Fruit fly (Drosophila melanogaster) whole organism, embryonic: ENCODE data around the gene CG8870.

Experiments
- Asciz ChIP-seq: fragments of 200-800 bp; sonication (Bioruptor generic); optimal IDR thresholded peaks from 2 replicates; lab custom pipeline; 2017; ENCODE audit warnings: missing biosample characterization, mild to moderate bottlenecking, missing genetic modification characterization, missing genetic modification reagents
- BEAF-32 ChIP-seq: fragments of 200-800 bp; sonication (Bioruptor generic); optimal IDR thresholded peaks from 3 replicates; lab custom pipeline; 2017; ENCODE audit warnings: missing biosample characterization, missing genetic modification characterization, mild to moderate bottlenecking, moderate library complexity, missing genetic modification reagents
- Bdp1 ChIP-seq: fragments of 200-800 bp; sonication (Bioruptor generic); optimal IDR thresholded peaks from 3 replicates; lab custom pipeline; 2016; ENCODE audit warnings: missing biosample characterization, missing genetic modification characterization
- CG10321 ChIP-seq: fragments of 200-800 bp; sonication (Bioruptor generic); IDR thresholded peaks from 2 replicates; pipeline ENCODE4 v1.3.6; 2022; ENCODE audit warnings: missing biosample characterization, missing genetic modification characterization
- CG11456 ChIP-seq: fragments of 200-800 bp; sonication (Bioruptor generic); IDR thresholded peaks from 3 replicates; pipeline ENCODE4 v1.3.6; 2022; ENCODE audit warnings: missing biosample characterization, missing genetic modification characterization
- CG11696 ChIP-seq: fragments of 200-800 bp; sonication (Bioruptor generic); IDR thresholded peaks from 2 replicates; pipeline ENCODE4 v1.3.6; 2022; ENCODE audit warnings: missing biosample characterization, missing genetic modification characterization
- CG12104 ChIP-seq: fragments of 200-800 bp; sonication (Bioruptor generic); optimal IDR thresholded peaks from 3 replicates; lab custom pipeline; 2016; ENCODE audit warnings: missing biosample characterization, missing genetic modification characterization
- CG12236 ChIP-seq: fragments of 200-800 bp; sonication (Bioruptor generic); optimal IDR thresholded peaks from 2 replicates; lab custom pipeline; 2016; ENCODE audit warnings: missing biosample characterization, missing genetic modification characterization
- CG12659 ChIP-seq: fragments of 200-800 bp; sonication (Bioruptor generic); optimal IDR thresholded peaks from 3 replicates; lab custom pipeline; 2017; ENCODE audit warnings: mild to moderate bottlenecking, missing biosample characterization, missing genetic modification reagents, missing genetic modification characterization
- CG13287 ChIP-seq: fragments of 200-800 bp; sonication (Bioruptor generic); IDR thresholded peaks from 2 replicates; pipeline ENCODE4 v1.3.6; 2022; ENCODE audit warnings: missing biosample characterization, missing genetic modification characterization; ENCODE audit not compliant: partially characterized antibody
- CG14710 ChIP-seq: fragments of 200-800 bp; sonication (Bioruptor generic); optimal IDR thresholded peaks from 3 replicates; lab custom pipeline; 2019; ENCODE audit warnings: missing biosample characterization, mild to moderate bottlenecking, missing genetic modification characterization, moderate library complexity
- CG15696 ChIP-seq: fragments of 200-800 bp; sonication (Bioruptor generic); optimal IDR thresholded peaks from 2 replicates; lab custom pipeline; 2019; ENCODE audit warnings: missing biosample characterization, mild to moderate bottlenecking, missing genetic modification characterization, moderate library complexity
- CG17385 ChIP-seq: fragments of 200-800 bp; sonication (Bioruptor generic); optimal IDR thresholded peaks from 3 replicates; lab custom pipeline; 2018; ENCODE audit warnings: missing biosample characterization, mild to moderate bottlenecking, missing genetic modification characterization
- CG34376 ChIP-seq: fragments of 200-800 bp; sonication (Bioruptor generic); optimal IDR thresholded peaks from 2 replicates; lab custom pipeline; 2018; ENCODE audit warnings: missing biosample characterization, mild to moderate bottlenecking, missing genetic modification characterization
- CG3995 ChIP-seq: fragments of 200-800 bp; sonication (Bioruptor generic); optimal IDR thresholded peaks from 3 replicates; lab custom pipeline; 2016; ENCODE audit warnings: missing biosample characterization, missing genetic modification characterization
- CG5180 ChIP-seq: fragments of 200-800 bp; sonication (Bioruptor generic); optimal IDR thresholded peaks from 3 replicates; lab custom pipeline; 2017; ENCODE audit warnings: missing biosample characterization, missing genetic modification characterization, mild to moderate bottlenecking, moderate library complexity, missing genetic modification reagents
- CG6683 ChIP-seq: fragments of 200-800 bp; sonication (Bioruptor generic); optimal IDR thresholded peaks from 2 replicates; lab custom pipeline; 2017; ENCODE audit warnings: missing biosample characterization, mild to moderate bottlenecking, missing genetic modification characterization, missing genetic modification reagents
- CG8388 ChIP-seq: fragments of 200-800 bp; sonication (Bioruptor generic); optimal IDR thresholded peaks from 2 replicates; lab custom pipeline; 2019; ENCODE audit warnings: missing biosample characterization, mild to moderate bottlenecking, missing genetic modification characterization, moderate library complexity
- CG9797 ChIP-seq: fragments of 200-800 bp; sonication (Bioruptor generic); optimal IDR thresholded peaks from 3 replicates; lab custom pipeline; 2018; ENCODE audit warnings: missing biosample characterization, mild to moderate bottlenecking, missing genetic modification characterization
- CHES-1-like ChIP-seq: fragments of 200-800 bp; sonication (Bioruptor generic); optimal IDR thresholded peaks from 2 replicates; lab custom pipeline; 2016; ENCODE audit warnings: missing biosample characterization, missing genetic modification characterization
- Camta ChIP-seq: fragments of 200-800 bp; sonication (Bioruptor generic); optimal IDR thresholded peaks from 2 replicates; lab custom pipeline; 2016; ENCODE audit warnings: missing biosample characterization, missing genetic modification characterization
- D19A ChIP-seq: fragments of 200-800 bp; optimal IDR thresholded peaks from 3 replicates; lab custom pipeline; 2019; ENCODE audit warnings: missing biosample characterization, mild to moderate bottlenecking, missing genetic modification characterization, moderate library complexity
- Fer1 ChIP-seq: fragments of 200-800 bp; sonication (Bioruptor generic); optimal IDR thresholded peaks from 2 replicates; lab custom pipeline; 2017; ENCODE audit warnings: missing biosample characterization, mild to moderate bottlenecking, missing genetic modification characterization
- H15 ChIP-seq: fragments of 200-800 bp; sonication (Bioruptor generic); IDR thresholded peaks from 3 replicates; pipeline ENCODE4 v1.3.6; 2022; ENCODE audit warnings: missing biosample characterization, missing genetic modification characterization
- MTF-1 ChIP-seq: fragments of 200-800 bp; sonication (Bioruptor generic); optimal IDR thresholded peaks from 2 replicates; lab custom pipeline; 2018; ENCODE audit warnings: missing biosample characterization, mild to moderate bottlenecking, missing genetic modification characterization, borderline replicate concordance
- Meics ChIP-seq: fragments of 200-800 bp; sonication (Bioruptor generic); optimal IDR thresholded peaks from 2 replicates; lab custom pipeline; 2017; ENCODE audit warnings: missing biosample characterization, mild to moderate bottlenecking, missing genetic modification characterization
- Sin3A ChIP-seq: fragments of >200 bp; optimal IDR thresholded peaks from 2 replicates; lab custom pipeline; 2018
- Xrp1 ChIP-seq: fragments of 200-800 bp; sonication (Bioruptor generic); IDR thresholded peaks from 2 replicates; pipeline ENCODE4 v1.3.6; 2022; ENCODE audit warnings: missing biosample characterization, missing genetic modification characterization
- amos ChIP-seq: fragments of 200-800 bp; sonication (Bioruptor generic); IDR thresholded peaks from 2 replicates; pipeline ENCODE4 v1.3.6; 2022; ENCODE audit warnings: missing biosample characterization, missing genetic modification characterization; ENCODE audit not compliant: partially characterized antibody
- cg ChIP-seq: fragments of 200-800 bp; sonication (Bioruptor generic); optimal IDR thresholded peaks from 3 replicates; lab custom pipeline; 2019; ENCODE audit warnings: missing biosample characterization, mild to moderate bottlenecking, missing genetic modification characterization, moderate library complexity
- cwo ChIP-seq: fragments of 200-800 bp; sonication (Bioruptor generic); optimal IDR thresholded peaks from 3 replicates; lab custom pipeline; 2017; ENCODE audit warnings: missing biosample characterization, missing genetic modification characterization, mild to moderate bottlenecking, moderate library complexity, missing genetic modification reagents
- da ChIP-seq: fragments of 200-800 bp; sonication (Bioruptor generic); optimal IDR thresholded peaks from 2 replicates; lab custom pipeline; 2016; ENCODE audit warnings: missing biosample characterization, missing genetic modification characterization
- dm ChIP-seq: fragments of 200-800 bp; sonication (Bioruptor generic); optimal IDR thresholded peaks from 3 replicates; lab custom pipeline; 2016; ENCODE audit warnings: missing biosample characterization, missing genetic modification characterization
- dmrt11E ChIP-seq: fragments of 200-800 bp; sonication (Bioruptor generic); optimal IDR thresholded peaks from 3 replicates; lab custom pipeline; 2018; ENCODE audit warnings: missing biosample characterization, mild to moderate bottlenecking, missing genetic modification characterization, moderate library complexity
- fd3F ChIP-seq: fragments of 200-800 bp; sonication (Bioruptor generic); optimal IDR thresholded peaks from 2 replicates; lab custom pipeline; 2018; ENCODE audit warnings: missing biosample characterization, mild to moderate bottlenecking, missing genetic modification characterization, moderate library complexity
- fd96Cb ChIP-seq: fragments of 200-800 bp; sonication (Bioruptor generic); optimal IDR thresholded peaks from 2 replicates; lab custom pipeline; 2018; ENCODE audit warnings: missing biosample characterization, mild to moderate bottlenecking, missing genetic modification characterization, moderate library complexity
- gcm ChIP-seq: fragments of 200-800 bp; sonication (Bioruptor generic); optimal IDR thresholded peaks from 2 replicates; lab custom pipeline; 2019; ENCODE audit warnings: missing biosample characterization, mild to moderate bottlenecking, missing genetic modification characterization, moderate library complexity
- inv ChIP-seq: fragments of 200-800 bp; sonication (Bioruptor generic); IDR thresholded peaks from 2 replicates; pipeline ENCODE4 v1.3.6; 2022; ENCODE audit warnings: missing biosample characterization, missing genetic modification characterization; ENCODE audit not compliant: partially characterized antibody
- lilli ChIP-seq: fragments of 200-800 bp; sonication (Bioruptor generic); optimal IDR thresholded peaks from 3 replicates; lab custom pipeline; 2016; ENCODE audit warnings: missing biosample characterization, missing genetic modification characterization
- nmo ChIP-seq: fragments of 200-800 bp; sonication (Bioruptor generic); optimal IDR thresholded peaks from 2 replicates; lab custom pipeline; 2018; ENCODE audit warnings: missing biosample characterization, mild to moderate bottlenecking, missing genetic modification characterization, moderate library complexity
- nom ChIP-seq: fragments of 200-800 bp; sonication (Bioruptor generic); optimal IDR thresholded peaks from 2 replicates; lab custom pipeline; 2017; ENCODE audit warnings: missing biosample characterization, missing genetic modification characterization, mild to moderate bottlenecking, moderate library complexity, missing genetic modification reagents
- salm ChIP-seq: fragments of 200-800 bp; sonication (Bioruptor generic); optimal IDR thresholded peaks from 2 replicates; lab custom pipeline; 2018; ENCODE audit warnings: missing biosample characterization, mild to moderate bottlenecking, missing genetic modification characterization
- scrt ChIP-seq: fragments of 200-800 bp; sonication (Bioruptor generic); optimal IDR thresholded peaks from 2 replicates; lab custom pipeline; 2018; ENCODE audit warnings: missing biosample characterization, mild to moderate bottlenecking, missing genetic modification characterization, moderate library complexity
- stwl ChIP-seq: fragments of 200-800 bp; sonication (Bioruptor generic); optimal IDR thresholded peaks from 3 replicates; lab custom pipeline; 2018; ENCODE audit warnings: missing biosample characterization, mild to moderate bottlenecking, missing genetic modification characterization, moderate library complexity
- tio ChIP-seq: fragments of 200-800 bp; sonication (Bioruptor generic); optimal IDR thresholded peaks from 2 replicates; lab custom pipeline; 2017; ENCODE audit warnings: missing biosample characterization, missing genetic modification characterization, inconsistent platforms
- trem ChIP-seq: fragments of 200-800 bp; optimal IDR thresholded peaks from 3 replicates; lab custom pipeline; 2019; ENCODE audit warnings: missing biosample characterization, mild to moderate bottlenecking, missing genetic modification characterization, moderate library complexity
- tx ChIP-seq: fragments of 200-800 bp; sonication (Bioruptor generic); optimal IDR thresholded peaks from 2 replicates; lab custom pipeline; 2016; ENCODE audit warnings: missing biosample characterization, missing genetic modification characterization
- vfl ChIP-seq: fragments of 200-800 bp; sonication (Bioruptor generic); optimal IDR thresholded peaks from 2 replicates; lab custom pipeline; 2016; ENCODE audit warnings: missing biosample characterization, missing genetic modification characterization

CG8870 gene

dm6 chr3R:13381744-13382435, 2.2 kb downstream of the CG8870 start, which contains the start of the genes mRpS21 and Droj2 (continued):
- TF ChIP-seq CG3995 (GFP tag; lab: Kevin White, UChicago) (peak; percentile 74), Camta (GFP tag; lab: Kevin White, UChicago) (peak; percentile 7), tio (no peak), cwo (GFP tag; lab: Kevin White, UChicago) (no peak), inv (0 out of 2 replicates have a peak, but pooled peaks have one; percentile 5), Xrp1 (GFP tag; lab: Robert Waterston, UW) (no peak), scrt (peak; percentile 39), Asciz (GFP tag; lab: Kevin White, UChicago) (no peak), tx (GFP tag; lab: Kevin White, UChicago) (peak; percentile 4), H15 (GFP tag; lab: Robert Waterston, UW) (0 out of 3 replicates have a peak, but pooled peaks have one; percentile 27), CHES-1-like (GFP tag; lab: Kevin White, UChicago) (peak; percentile 6), gcm (GFP tag; lab: Kevin White, UChicago) (no peak), da (no peak), fd3F (GFP tag; lab: Kevin White, UChicago) (peak; percentile 48), CG34376 (GFP tag; lab: Kevin White, UChicago) (peak; percentile 50), nom (peak; percentile 57), CG12659 (GFP tag; lab: Kevin White, UChicago) (peak; percentile 85), CG11696 (GFP tag; lab: Robert Waterston, UW) (peak; percentile 55; the same call in 1 of the 2 replicates), Sin3A (lab: Kevin White, UChicago) (peak; percentile 86), dmrt11E (tag; lab: Kevin White, UChicago) (peak; percentile 54), salm (peak; percentile 41), nmo (GFP tag; lab: Kevin White, UChicago) (peak; percentile 83), CG14710 (tag; lab: Kevin White, UChicago) (peak; percentile 87), CG15696 (peak; percentile 57), CG13287 (peak; percentile 48), vfl (GFP tag; lab: Kevin White, UChicago) (no peak), lilli (GFP tag; lab: Kevin White, UChicago) (peak; percentile 77), Fer1 (GFP tag; lab: Kevin White, UChicago) (peak; percentile 45), amos (GFP tag; lab: Robert Waterston, UW) (peak; percentile 28; the same call in 1 of the 2 replicates), CG12236 (GFP tag; lab: Kevin White, UChicago) (no peak), fd96Cb (tag; lab: Kevin White, UChicago) (peak; percentile 35), D19A (tag; lab: Kevin White, UChicago) (peak; percentile 20), trem (tag; lab: Kevin White, UChicago) (peak; percentile 62), CG12104 (GFP tag; lab: Kevin White, UChicago) (peak; percentile 1), CG17385 (GFP tag; lab: Kevin White, UChicago) (no peak), cg (GFP tag; lab: Kevin White, UChicago) (no peak), Bdp1 (GFP tag; lab: Kevin White, UChicago) (peak; percentile 29), MTF-1 (GFP tag; lab: Kevin White, UChicago) (no peak), CG9797 (GFP tag; lab: Kevin White, UChicago) (peak; percentile 97), CG6683 (GFP tag; lab: Kevin White, UChicago) (no peak), CG10321 (GFP tag; lab: Robert Waterston, UW) (no peak), CG5180 (GFP tag; lab: Kevin White, UChicago) (no peak), CG11456 (0 out of 3 replicates have a peak, but pooled peaks have one; percentile 32), Meics (GFP tag; lab: Kevin White, UChicago) (peak; percentile 29), CG8388 (GFP tag; lab: Kevin White, UChicago) (peak; percentile 39), BEAF-32 (GFP tag; lab: Kevin White, UChicago) (peak; percentile 65), stwl (tag; lab: Kevin White, UChicago) (peak; percentile 84), dm (GFP tag; lab: Kevin White, UChicago) (peak; percentile 39)
